Fruit fly (Drosophila melanogaster): ENCODE results near the gene Npc2e.

Npc2e gene

dm6 chr3R:10082549-10083075 is 29.5 kb downstream of the Npc2e start:
- TF ChIP-seq sage (GFP tag; optimal IDR thresholded peaks at IDR 0.05) (peak; percentile 68), dl (GFP tag; optimal IDR thresholded peaks at IDR 0.05; ENCODE audit: insufficient read depth in 1 of 2, partially characterized antibody in 2 of 2) (peak; percentile 8 to 29), rgr (GFP tag; optimal IDR thresholded peaks at IDR 0.05) (peak; percentile 90), sv (GFP tag; optimal IDR thresholded peaks at IDR 0.05) (no peak), fru (GFP tag; optimal IDR thresholded peaks at IDR 0.05) (peak; percentile 99), foxo (GFP tag; optimal IDR thresholded peaks at IDR 0.05) (peak; percentile 38 to 94), psq (GFP tag; optimal IDR thresholded peaks at IDR 0.05) (peak; percentile 84), pan (optimal IDR thresholded peaks at IDR 0.05) (no peak), CG32264 (GFP tag; optimal IDR thresholded peaks at IDR 0.05) (peak; percentile 74), Jra (GFP tag; optimal IDR thresholded peaks at IDR 0.05) (peak; percentile 57), Vsx2 (GFP tag; optimal IDR thresholded peaks at IDR 0.05; ENCODE audit: partially characterized antibody) (no peak), Hnf4 (GFP tag; optimal IDR thresholded peaks at IDR 0.05) (peak; percentile 84), lola (GFP tag; optimal IDR thresholded peaks at IDR 0.05) (no peak), Myc (optimal IDR thresholded peaks at IDR 0.05) (no peak), Rel (GFP tag; optimal IDR thresholded peaks at IDR 0.05) (no peak), Rel (tag; optimal IDR thresholded peaks at IDR 0.05) (peak; percentile 50), woc (GFP tag; optimal IDR thresholded peaks at IDR 0.05) (peak; percentile 97), Abd-B (GFP tag; optimal IDR thresholded peaks at IDR 0.05) (no peak), jim (GFP tag; optimal IDR thresholded peaks at IDR 0.05) (no peak), CG9705 (GFP tag; optimal IDR thresholded peaks at IDR 0.05) (peak; percentile 78), usp (GFP tag; optimal IDR thresholded peaks at IDR 0.05) (no peak), Hr78 (GFP tag; optimal IDR thresholded peaks at IDR 0.05) (no peak), CrebA (GFP tag; optimal IDR thresholded peaks at IDR 0.05; ENCODE audit: borderline replicate concordance) (no peak), br (GFP tag; optimal IDR thresholded peaks at IDR 0.05) (peak; percentile 93), tai (GFP tag; optimal IDR thresholded peaks at IDR 0.05) (peak; percentile 73), N (GFP tag; optimal IDR thresholded peaks at IDR 0.05) (peak; percentile 16), OdsH (GFP tag; optimal IDR thresholded peaks at IDR 0.05) (peak; percentile 92), Dfd (GFP tag; optimal IDR thresholded peaks at IDR 0.05) (no peak), Sp1 (GFP tag; optimal IDR thresholded peaks at IDR 0.05) (peak; percentile 90), h (GFP tag; optimal IDR thresholded peaks at IDR 0.05) (peak; percentile 93), ey (GFP tag; optimal IDR thresholded peaks at IDR 0.05) (peak; percentile 94), Mio (GFP tag; optimal IDR thresholded peaks at IDR 0.05) (peak; percentile 45), dsf (GFP tag; optimal IDR thresholded peaks at IDR 0.05; ENCODE audit: borderline replicate concordance) (no peak), HLH106 (tag; optimal IDR thresholded peaks at IDR 0.05) (peak; percentile 91), Dif (GFP tag; optimal IDR thresholded peaks at IDR 0.05; ENCODE audit: partially characterized antibody) (peak; percentile 56), brk (GFP tag; optimal IDR thresholded peaks at IDR 0.05) (peak; percentile 76), dmrt93B (GFP tag; optimal IDR thresholded peaks at IDR 0.05) (peak; percentile 78), Hr83 (GFP tag; optimal IDR thresholded peaks at IDR 0.05; ENCODE audit: poor library complexity, severe bottlenecking) (peak; percentile 39), GATAd (GFP tag; optimal IDR thresholded peaks at IDR 0.05) (no peak)

- TF ChIP-seq Dif (GFP tag; optimal IDR thresholded peaks at IDR 0.05; ENCODE audit: partially characterized antibody), result peak; percentile 11
- peak; percentile 63 for TF ChIP-seq Vsx2 (GFP tag; optimal IDR thresholded peaks at IDR 0.05; ENCODE audit: partially characterized antibody)
- TF ChIP-seq GATAd (GFP tag; optimal IDR thresholded peaks at IDR 0.05), result no peak
Measured at dm6 chr3R:10083077-10083476, 29.9 kb downstream of the Npc2e start.

DNA sequence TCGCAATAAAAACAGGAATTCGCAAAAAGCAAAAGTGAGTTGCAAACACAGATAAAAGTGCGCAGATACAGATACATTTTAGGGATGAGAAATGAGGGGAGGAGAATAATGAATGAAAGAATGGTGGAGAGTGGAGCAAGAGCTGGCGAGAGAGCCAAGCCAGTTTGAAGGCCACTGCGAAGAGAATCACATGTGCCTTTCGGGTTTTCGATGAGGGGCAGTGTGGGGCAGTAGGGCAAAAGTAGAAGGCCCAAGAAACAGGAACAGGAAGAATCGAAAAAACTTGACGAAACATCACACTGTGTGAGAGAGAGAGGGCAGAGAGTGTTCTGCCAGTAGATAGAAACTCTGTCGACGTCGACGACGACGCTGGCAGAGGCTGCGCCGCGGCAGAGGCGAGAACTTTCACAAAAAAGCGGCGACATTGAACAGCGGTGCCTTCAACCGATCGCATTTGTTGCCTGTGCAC is 31.1 kb downstream of the Npc2e start:
- TF ChIP-seq fru (GFP tag; optimal IDR thresholded peaks at IDR 0.05), result peak; percentile 70
- peak; percentile 76 for TF ChIP-seq Dif (GFP tag; optimal IDR thresholded peaks at IDR 0.05; ENCODE audit: partially characterized antibody)
- TF ChIP-seq br (GFP tag; optimal IDR thresholded peaks at IDR 0.05), result no peak
- TF ChIP-seq Hr83 (GFP tag; optimal IDR thresholded peaks at IDR 0.05; ENCODE audit: poor library complexity, severe bottlenecking), result peak; percentile 58
- no peak for TF ChIP-seq brk (GFP tag; optimal IDR thresholded peaks at IDR 0.05)
- peak; percentile 97 for TF ChIP-seq psq (GFP tag; optimal IDR thresholded peaks at IDR 0.05)
- peak; percentile 50 to 71 for TF ChIP-seq dl (GFP tag; optimal IDR thresholded peaks at IDR 0.05; ENCODE audit: insufficient read depth in 1 of 2, partially characterized antibody in 2 of 2)
- TF ChIP-seq CrebA (GFP tag; optimal IDR thresholded peaks at IDR 0.05; ENCODE audit: borderline replicate concordance), result peak; percentile 40
